Worm (Caenorhabditis elegans) whole organism, L1 larva: Measurements from ENCODE around the gene F11G11.15.

Experiments used
- C04F5.9 ChIP-seq: sonication (generic microtip); optimal IDR thresholded peaks from 2 replicates; lab custom pipeline; 2016; ENCODE audit warnings: missing genetic modification characterization, missing compliant biosample characterization
- C34B4.2 ChIP-seq: sonication (generic microtip); optimal IDR thresholded peaks from 2 replicates; lab custom pipeline; 2017; ENCODE audit warnings: mild to moderate bottlenecking, missing genetic modification characterization, missing compliant biosample characterization
- F16B12.6 ChIP-seq: fragments of 150-350 bp; optimal IDR thresholded peaks from 2 replicates; lab custom pipeline; 2014; ENCODE audit warnings: missing biosample characterization, missing genetic modification characterization
- aha-1 ChIP-seq: fragments of 150-350 bp; optimal IDR thresholded peaks from 2 replicates; lab custom pipeline; 2014; ENCODE audit warnings: missing biosample characterization, missing genetic modification characterization
- ama-1 ChIP-seq: fragments of 150-350 bp; optimal IDR thresholded peaks from 2 replicates; lab custom pipeline; 2014
- blmp-1 ChIP-seq: fragments of 150-350 bp; optimal IDR thresholded peaks from 2 replicates; lab custom pipeline; 2014; ENCODE audit warnings: missing biosample characterization, missing genetic modification characterization
- ceh-63 ChIP-seq: fragments of 200-800 bp; sonication (Bioruptor generic); optimal IDR thresholded peaks from 2 replicates; lab custom pipeline; 2018; ENCODE audit warnings: mild to moderate bottlenecking, missing genetic modification characterization, missing compliant biosample characterization
- ceh-8 ChIP-seq: fragments of 200-800 bp; sonication (Bioruptor generic); optimal IDR thresholded peaks from 2 replicates; lab custom pipeline; 2018; ENCODE audit warnings: mild to moderate bottlenecking, missing genetic modification characterization, moderate library complexity, missing compliant biosample characterization
- dsc-1 ChIP-seq: sonication (generic microtip); optimal IDR thresholded peaks from 2 replicates; lab custom pipeline; 2016; ENCODE audit warnings: mild to moderate bottlenecking, missing genetic modification characterization, missing compliant biosample characterization
- efl-1 ChIP-seq, 4 experiments: fragments of 150-350 bp; optimal IDR thresholded peaks in 3 of 4; peaks in 1 of 4; 1 replicate in 1 of 4; 2 replicates in 3 of 4; lab custom pipeline; 2014; ENCODE audit warnings: missing biosample characterization in 2 of 4, missing genetic modification characterization in 2 of 4, missing genetic modification reagents in 2 of 4
- efl-3 ChIP-seq: fragments of 200-800 bp; sonication (Bioruptor generic); optimal IDR thresholded peaks from 2 replicates; lab custom pipeline; 2018; ENCODE audit warnings: mild to moderate bottlenecking, missing genetic modification characterization, missing compliant biosample characterization
- egl-13 ChIP-seq: sonication (generic microtip); optimal IDR thresholded peaks from 2 replicates; lab custom pipeline; 2016; ENCODE audit warnings: missing genotype, missing genetic modification reagents, missing genetic modification characterization, missing compliant biosample characterization
- elt-2 ChIP-seq: sonication (generic microtip); optimal IDR thresholded peaks from 2 replicates; lab custom pipeline; 2016; ENCODE audit warnings: missing genetic modification characterization, mild to moderate bottlenecking, inconsistent platforms, missing compliant biosample characterization, missing genetic modification reagents
- fkh-4 ChIP-seq: sonication (generic microtip); optimal IDR thresholded peaks from 2 replicates; lab custom pipeline; 2016; ENCODE audit warnings: missing compliant biosample characterization, missing genetic modification characterization, borderline replicate concordance
- hlh-17 ChIP-seq: fragments of 200-800 bp; sonication (Bioruptor generic); optimal IDR thresholded peaks from 2 replicates; lab custom pipeline; 2018; ENCODE audit warnings: missing genetic modification characterization, mild to moderate bottlenecking, missing compliant biosample characterization, moderate library complexity, borderline replicate concordance
- jun-1 ChIP-seq: fragments of 150-350 bp; optimal IDR thresholded peaks from 2 replicates; lab custom pipeline; 2014; ENCODE audit warnings: missing biosample characterization, missing genetic modification reagents, missing genetic modification characterization
- lin-14 ChIP-seq: fragments of 200-800 bp; sonication (Bioruptor generic); optimal IDR thresholded peaks from 2 replicates; lab custom pipeline; 2018; ENCODE audit warnings: mild to moderate bottlenecking, missing genetic modification characterization, moderate library complexity, missing compliant biosample characterization
- lin-35 ChIP-seq, 2 experiments: fragments of 150-350 bp; optimal IDR thresholded peaks; 2 replicates each; lab custom pipeline; 2014; ENCODE audit warnings: missing biosample characterization in 2 of 2, missing genetic modification characterization in 2 of 2, missing genetic modification reagents in 2 of 2
- mab-9 ChIP-seq: fragments of 200-800 bp; sonication (Bioruptor generic); IDR thresholded peaks from 2 replicates; pipeline ENCODE4 v1.3.6; 2022; ENCODE audit warnings: missing genetic modification reagents, missing genetic modification characterization, missing compliant biosample characterization
- mdl-1 ChIP-seq, 2 experiments: fragments of 150-350 bp; optimal IDR thresholded peaks; 2 replicates each; lab custom pipeline; 2014 to 2017; ENCODE audit warnings: missing biosample characterization in 2 of 2, missing genetic modification characterization in 2 of 2, inconsistent platforms in 1 of 2
- mep-1 ChIP-seq: fragments of 150-350 bp; optimal IDR thresholded peaks from 2 replicates; lab custom pipeline; 2014; ENCODE audit warnings: missing biosample characterization, missing genetic modification characterization
- nhr-20 ChIP-seq: sonication (generic microtip); optimal IDR thresholded peaks from 2 replicates; lab custom pipeline; 2016; ENCODE audit warnings: mild to moderate bottlenecking, missing genetic modification characterization, missing compliant biosample characterization
- nhr-47 ChIP-seq: sonication (generic microtip); optimal IDR thresholded peaks from 2 replicates; lab custom pipeline; 2016; ENCODE audit warnings: mild to moderate bottlenecking, missing genetic modification characterization, moderate library complexity, missing compliant biosample characterization
- nhr-90 ChIP-seq: sonication (generic microtip); optimal IDR thresholded peaks from 2 replicates; lab custom pipeline; 2016; ENCODE audit warnings: mild to moderate bottlenecking, missing genetic modification characterization, missing compliant biosample characterization; ENCODE audit not compliant: poor library complexity
- pag-3 ChIP-seq: sonication (generic microtip); optimal IDR thresholded peaks from 2 replicates; lab custom pipeline; 2017; ENCODE audit warnings: missing genetic modification characterization, mild to moderate bottlenecking, missing compliant biosample characterization, antibody characterized with exemption, borderline replicate concordance; ENCODE audit not compliant: insufficient read depth
- sptf-1 ChIP-seq: fragments of 150-350 bp; optimal IDR thresholded peaks from 2 replicates; lab custom pipeline; 2014; ENCODE audit warnings: missing biosample characterization, missing genetic modification characterization
- tlp-1 ChIP-seq: fragments of 150-350 bp; optimal IDR thresholded peaks from 2 replicates; lab custom pipeline; 2014; ENCODE audit warnings: missing biosample characterization, missing genetic modification characterization
- unc-130 ChIP-seq: fragments of 150-350 bp; optimal IDR thresholded peaks from 2 replicates; lab custom pipeline; 2017; ENCODE audit warnings: missing biosample characterization, missing genetic modification characterization, inconsistent platforms
- unc-30 ChIP-seq: sonication (generic microtip); optimal IDR thresholded peaks from 2 replicates; lab custom pipeline; 2017; ENCODE audit warnings: missing biosample characterization, missing genetic modification characterization
- unc-62 ChIP-seq: fragments of 150-350 bp; optimal IDR thresholded peaks from 2 replicates; lab custom pipeline; 2014; ENCODE audit warnings: missing biosample characterization, missing genetic modification reagents, missing genetic modification characterization
- unc-86 ChIP-seq: sonication (generic microtip); optimal IDR thresholded peaks from 2 replicates; lab custom pipeline; 2016; ENCODE audit warnings: missing genetic modification characterization, missing compliant biosample characterization
- unc-98 ChIP-seq: fragments of 200-800 bp; sonication (Bioruptor generic); IDR thresholded peaks from 2 replicates; pipeline ENCODE4 v1.3.6; 2022; ENCODE audit warnings: missing genetic modification characterization, missing compliant biosample characterization
- xbp-1 ChIP-seq: sonication (generic microtip); optimal IDR thresholded peaks from 2 replicates; lab custom pipeline; 2016; ENCODE audit warnings: missing genetic modification characterization, missing compliant biosample characterization
- ztf-11 ChIP-seq, 2 experiments: sonication (generic microtip); optimal IDR thresholded peaks; 2 replicates each; lab custom pipeline; 2016 to 2017; ENCODE audit warnings: missing genetic modification characterization in 2 of 2, missing biosample characterization in 1 of 2, missing compliant biosample characterization in 1 of 2
- ztf-4 ChIP-seq: fragments of 150-350 bp; optimal IDR thresholded peaks from 2 replicates; lab custom pipeline; 2014; ENCODE audit warnings: missing biosample characterization, missing genetic modification characterization

F11G11.15 gene

ce11 chrII:4866045-4866444, 8.6 kb upstream of the F11G11.15 start:
- TF ChIP-seq jun-1 (tag; lab: Kevin White, UChicago) (peak; percentile 40), ztf-4 (peak; percentile 59), ama-1 (lab: Kevin White, UChicago) (peak; percentile 63), dsc-1 (no peak), hlh-17 (GFP tag; lab: Kevin White, UChicago) (no peak), C34B4.2 (tag; lab: Kevin White, UChicago) (no peak), C04F5.9 (no peak), blmp-1 (tag; lab: Kevin White, UChicago) (peak; percentile 93)

ce11 chrII:4867476-4867875, 7.2 kb upstream of the F11G11.15 start, which contains the start of gene col-17:
col-17 (minus strand) TSS chrII:4867576.
- no peak for TF ChIP-seq efl-1 (optimal IDR thresholded peaks at IDR 0.05; lab: Kevin White, UChicago)
- TF ChIP-seq efl-1 (GFP tag; optimal IDR thresholded peaks at IDR 0.05 in 1 of 2; lab: Kevin White, UChicago), result peak in 1 of 2 experiments; percentile 21
- TF ChIP-seq nhr-90, result no peak

- TF ChIP-seq dsc-1, result no peak
- peak; percentile 15 for TF ChIP-seq ceh-8 (GFP tag; lab: Kevin White, UChicago)
- no peak for TF ChIP-seq aha-1 (tag; lab: Kevin White, UChicago)
- TF ChIP-seq nhr-20 (tag; lab: Kevin White, UChicago), result no peak
- TF ChIP-seq nhr-47 (tag; lab: Kevin White, UChicago), result no peak
Observed at ce11 chrII:4869793-4870343, 4.8 kb upstream of the F11G11.15 start.

ce11 chrII:4870691-4871090, 4.0 kb upstream of the F11G11.15 start, which contains the start of gene col-20:
col-20 (minus strand) TSS chrII:4870791.
- TF ChIP-seq lin-14 (GFP tag; lab: Kevin White, UChicago) (no peak), hlh-17 (GFP tag; lab: Kevin White, UChicago) (no peak), pag-3 (no peak), mdl-1 (tag; optimal IDR thresholded peaks at IDR 0.05; lab: Kevin White, UChicago) (no peak), ztf-11 (tag; optimal IDR thresholded peaks at IDR 0.05; lab: Kevin White, UChicago) (no peak), efl-1 (optimal IDR thresholded peaks at IDR 0.05; lab: Kevin White, UChicago) (no peak), efl-1 (GFP tag; optimal IDR thresholded peaks at IDR 0.05 in 1 of 2; lab: Kevin White, UChicago) (peak in 1 of 2 experiments; percentile 65), elt-2 (tag; lab: Kevin White, UChicago) (no peak)

- TF ChIP-seq mep-1 (tag; lab: Kevin White, UChicago) (no peak), blmp-1 (tag; lab: Kevin White, UChicago) (peak; percentile 67), efl-3 (GFP tag; lab: Kevin White, UChicago) (no peak), mab-9 (GFP tag; lab: Robert Waterston, UW) (no peak), tlp-1 (tag; lab: Kevin White, UChicago) (no peak), ceh-63 (GFP tag; lab: Kevin White, UChicago) (no peak), unc-98 (GFP tag; lab: Robert Waterston, UW) (no peak), hlh-17 (GFP tag; lab: Kevin White, UChicago) (no peak)
Observed at ce11 chrII:4871834-4872233, 2.8 kb upstream of the F11G11.15 start.

- no peak for TF ChIP-seq ceh-8 (GFP tag; lab: Kevin White, UChicago)
- no peak for TF ChIP-seq xbp-1
- no peak for TF ChIP-seq nhr-47 (tag; lab: Kevin White, UChicago)
- no peak for TF ChIP-seq ceh-63 (GFP tag; lab: Kevin White, UChicago)
- TF ChIP-seq unc-130 (tag; lab: Kevin White, UChicago), result no peak
- no peak for TF ChIP-seq sptf-1 (tag; lab: Kevin White, UChicago)
- no peak for TF ChIP-seq elt-2 (tag; lab: Kevin White, UChicago)
- no peak for TF ChIP-seq fkh-4 (tag; lab: Kevin White, UChicago)
- no peak for TF ChIP-seq dsc-1
- no peak for TF ChIP-seq unc-86 (tag; lab: Kevin White, UChicago)
- no peak for TF ChIP-seq F16B12.6 (tag; lab: Kevin White, UChicago)
- TF ChIP-seq C34B4.2 (tag; lab: Kevin White, UChicago), result no peak
- TF ChIP-seq unc-62 (GFP tag; lab: Kevin White, UChicago), result no peak
- TF ChIP-seq lin-35 (GFP tag; optimal IDR thresholded peaks at IDR 0.05; lab: Kevin White, UChicago), result no peak
- no peak for TF ChIP-seq egl-13
- no peak for TF ChIP-seq unc-30 (tag; lab: Kevin White, UChicago)
- TF ChIP-seq, all 84 proteins: peak for 0
Observed at ce11 chrII:4873029-4873428, 1.6 kb upstream of the F11G11.15 start, which contains the start of gene col-73. col-73 (minus strand) TSS chrII:4873129.
